Worm (Caenorhabditis elegans): ENCODE measurements around the gene D1046.4.

D1046.4 gene

ce11 chrIV:8914187-8914586 is 19.5 kb upstream of the D1046.4 start:
- TF ChIP-seq zip-8 (tag; optimal IDR thresholded peaks at IDR 0.05) (peak; percentile 31), bed-3 (GFP tag; optimal IDR thresholded peaks at IDR 0.05) (no peak)

- no peak for TF ChIP-seq drap-1 (GFP tag; optimal IDR thresholded peaks at IDR 0.05)
- no peak for TF ChIP-seq nhr-28 (tag; optimal IDR thresholded peaks at IDR 0.05)
- TF ChIP-seq tbx-8 (GFP tag; optimal IDR thresholded peaks at IDR 0.05): no peak
- TF ChIP-seq lsy-2 (tag; optimal IDR thresholded peaks at IDR 0.05): no peak
- TF ChIP-seq ces-1 (GFP tag; optimal IDR thresholded peaks at IDR 0.05): no peak
- no peak for TF ChIP-seq sem-2 (GFP tag; optimal IDR thresholded peaks at IDR 0.05)
- no peak for TF ChIP-seq unc-62 (GFP tag; optimal IDR thresholded peaks at IDR 0.05)
- no peak for TF ChIP-seq ztf-11 (tag; optimal IDR thresholded peaks at IDR 0.05)
- no peak for TF ChIP-seq snpc-4 (tag; optimal IDR thresholded peaks at IDR 0.05)
- no peak for TF ChIP-seq elt-3 (tag; optimal IDR thresholded peaks at IDR 0.05)
- no peak for TF ChIP-seq nhr-76 (tag; optimal IDR thresholded peaks at IDR 0.05)
- TF ChIP-seq unc-39 (tag; optimal IDR thresholded peaks at IDR 0.05): no peak
- no peak for TF ChIP-seq M03D4.4 (tag; optimal IDR thresholded peaks at IDR 0.05)
- no peak for TF ChIP-seq mab-5 (tag; optimal IDR thresholded peaks at IDR 0.05)
- no peak for TF ChIP-seq lin-13 (tag; optimal IDR thresholded peaks at IDR 0.05)
Observed at ce11 chrIV:8916010-8916409, 17.7 kb upstream of the D1046.4 start, which contains the start of gene C27B7.9. C27B7.9 (minus strand) TSS chrIV:8916110.

DNA sequence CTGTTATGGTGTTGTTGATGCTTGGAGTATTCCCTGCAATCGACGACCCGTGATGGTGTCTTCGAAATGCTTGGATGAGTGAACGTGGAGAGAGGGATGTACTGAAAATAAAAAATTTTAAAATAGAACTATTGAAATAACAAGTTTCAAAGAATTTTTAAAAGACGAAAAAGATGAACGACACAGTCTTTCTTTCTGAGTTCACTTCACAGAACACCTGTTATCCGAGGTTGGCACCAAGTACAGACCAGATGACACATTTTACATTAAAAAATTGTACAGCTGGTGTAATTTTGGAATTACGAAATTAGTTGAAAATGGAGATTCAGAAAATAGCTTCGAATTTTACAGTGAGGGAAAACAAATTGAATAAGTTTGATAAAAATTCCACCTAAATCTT is 14.9 kb upstream of the D1046.4 start, which contains the start of gene rap-1:
Gene rap-1 (minus strand): TSS at position 101 of the 400 bp plus-strand sequence.
- no peak for TF ChIP-seq ztf-11 (tag; optimal IDR thresholded peaks at IDR 0.05)
- no peak for TF ChIP-seq tbx-8 (GFP tag; optimal IDR thresholded peaks at IDR 0.05)
- no peak for TF ChIP-seq nhr-28 (tag; optimal IDR thresholded peaks at IDR 0.05)
- no peak for TF ChIP-seq ceh-43 (GFP tag; optimal IDR thresholded peaks at IDR 0.05)
- TF ChIP-seq blmp-1 (tag; optimal IDR thresholded peaks at IDR 0.05): no peak
- no peak for TF ChIP-seq pha-4 (tag; optimal IDR thresholded peaks at IDR 0.05)
- no peak for TF ChIP-seq elt-1 (tag; optimal IDR thresholded peaks at IDR 0.05; ENCODE audit: borderline replicate concordance, insufficient read depth)
- no peak for TF ChIP-seq lsy-2 (tag; optimal IDR thresholded peaks at IDR 0.05)
- TF ChIP-seq nhr-76 (tag; optimal IDR thresholded peaks at IDR 0.05): no peak
- TF ChIP-seq ham-2 (GFP tag; optimal IDR thresholded peaks at IDR 0.05): no peak
- no peak for TF ChIP-seq mls-2 (tag; optimal IDR thresholded peaks at IDR 0.05)
- no peak for TF ChIP-seq nhr-12 (tag; optimal IDR thresholded peaks at IDR 0.05)
- no peak for TF ChIP-seq hlh-1 (tag; optimal IDR thresholded peaks at IDR 0.05)
- no peak for TF ChIP-seq unc-39 (tag; optimal IDR thresholded peaks at IDR 0.05)
- TF ChIP-seq unc-62 (GFP tag; optimal IDR thresholded peaks at IDR 0.05): no peak
- no peak for TF ChIP-seq zip-8 (tag; optimal IDR thresholded peaks at IDR 0.05)
- no peak for TF ChIP-seq ceh-83 (GFP tag; optimal IDR thresholded peaks at IDR 0.05)
- TF ChIP-seq drap-1 (GFP tag; optimal IDR thresholded peaks at IDR 0.05): no peak

ce11 chrIV:8920284-8920806 is 13.3 kb upstream of the D1046.4 start:
- TF ChIP-seq sem-2 (GFP tag; optimal IDR thresholded peaks at IDR 0.05) (no peak), mls-2 (tag; optimal IDR thresholded peaks at IDR 0.05) (no peak), nhr-28 (tag; optimal IDR thresholded peaks at IDR 0.05) (no peak), ces-1 (GFP tag; optimal IDR thresholded peaks at IDR 0.05) (peak; percentile 74), sptf-1 (tag; optimal IDR thresholded peaks at IDR 0.05) (no peak), mep-1 (tag; optimal IDR thresholded peaks at IDR 0.05) (no peak), snpc-4 (tag; optimal IDR thresholded peaks at IDR 0.05) (no peak), tbx-8 (GFP tag; optimal IDR thresholded peaks at IDR 0.05) (no peak), unc-120 (tag; optimal IDR thresholded peaks at IDR 0.05; ENCODE audit: poor library complexity, severe bottlenecking) (peak; percentile 40), zip-8 (tag; optimal IDR thresholded peaks at IDR 0.05) (no peak), unc-62 (GFP tag; optimal IDR thresholded peaks at IDR 0.05) (no peak)

DNA sequence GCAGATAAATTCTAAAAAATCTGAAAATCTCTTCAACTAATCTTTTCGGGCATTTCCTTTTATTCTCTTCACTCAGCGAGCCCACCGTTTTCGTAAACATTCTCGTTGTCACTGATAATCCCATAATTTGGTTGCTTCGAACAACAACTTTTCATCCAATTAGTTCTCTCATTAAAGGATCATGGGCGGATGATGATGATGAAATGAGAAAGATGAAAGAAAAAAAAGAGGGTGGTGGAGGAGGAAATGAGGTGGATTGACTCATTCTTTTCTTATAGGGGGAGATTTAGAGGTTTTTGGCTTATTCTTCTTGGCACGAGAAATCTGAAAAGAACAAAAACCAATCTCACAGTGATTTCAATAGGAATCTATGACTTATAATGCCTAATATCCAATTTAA is 12.5 kb upstream of the D1046.4 start:
- TF ChIP-seq ces-1 (GFP tag; optimal IDR thresholded peaks at IDR 0.05) (peak; percentile 77), lsy-2 (tag; optimal IDR thresholded peaks at IDR 0.05) (no peak), mls-2 (tag; optimal IDR thresholded peaks at IDR 0.05) (peak; percentile 22), unc-120 (tag; optimal IDR thresholded peaks at IDR 0.05; ENCODE audit: poor library complexity, severe bottlenecking) (no peak)

DNA sequence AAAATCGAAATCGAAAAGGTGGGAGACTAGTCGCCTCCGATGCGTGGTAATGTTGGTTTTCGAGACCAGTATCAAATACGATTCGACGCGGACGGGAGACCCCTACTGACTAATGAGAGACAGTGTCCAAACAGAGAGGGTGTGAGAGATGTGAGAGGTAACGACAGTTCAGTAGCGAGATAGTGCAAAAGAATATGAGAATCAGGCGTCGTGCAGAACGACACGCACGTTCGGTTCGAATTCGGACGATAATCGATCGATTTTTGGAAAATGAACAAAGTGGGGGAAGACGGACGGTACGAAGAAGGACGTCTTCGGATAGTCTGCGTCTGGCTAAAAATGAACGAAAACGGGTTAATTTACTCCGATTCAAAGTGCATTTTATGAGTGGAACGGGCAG is 11.7 kb upstream of the D1046.4 start, which contains the start of gene D1046.16:
Gene D1046.16 (plus strand): TSS at position 195 of the 400 bp plus-strand sequence.
- TF ChIP-seq mab-5 (tag; optimal IDR thresholded peaks at IDR 0.05): no peak
- no peak for TF ChIP-seq lin-13 (tag; optimal IDR thresholded peaks at IDR 0.05)
- TF ChIP-seq ham-2 (GFP tag; optimal IDR thresholded peaks at IDR 0.05): peak; percentile 25
- TF ChIP-seq nhr-12 (tag; optimal IDR thresholded peaks at IDR 0.05): no peak
- no peak for TF ChIP-seq flh-1 (GFP tag; optimal IDR thresholded peaks at IDR 0.05)
- peak; percentile 97 for TF ChIP-seq nhr-2 (tag; optimal IDR thresholded peaks at IDR 0.05)
- peak; percentile 67 for TF ChIP-seq ceh-39 (tag; optimal IDR thresholded peaks at IDR 0.05)
- no peak for TF ChIP-seq ceh-83 (GFP tag; optimal IDR thresholded peaks at IDR 0.05)
- no peak for TF ChIP-seq pha-4 (tag; optimal IDR thresholded peaks at IDR 0.05)

Data from whole organism, mixed stage, embryonic.